Worm (Caenorhabditis elegans) whole organism, early embryonic: ENCODE data around the gene B0524.3.

Experiments
- B0310.2 ChIP-seq: sonication (generic microtip); optimal IDR thresholded peaks from 2 replicates; lab custom pipeline; 2016; ENCODE audit warnings: mild to moderate bottlenecking, missing genetic modification characterization, missing compliant biosample characterization
- F13C5.2 ChIP-seq: sonication (generic microtip); optimal IDR thresholded peaks from 2 replicates; lab custom pipeline; 2017; ENCODE audit warnings: mild to moderate bottlenecking, missing genetic modification characterization, inconsistent platforms, missing compliant biosample characterization
- aly-1 ChIP-seq: sonication (generic microtip); optimal IDR thresholded peaks from 2 replicates; lab custom pipeline; 2016; ENCODE audit warnings: missing genetic modification characterization, missing compliant biosample characterization
- ama-1 ChIP-seq: fragments of 150-350 bp; optimal IDR thresholded peaks from 2 replicates; lab custom pipeline; 2014
- ceh-13 ChIP-seq: fragments of 200-800 bp; sonication (Bioruptor generic); optimal IDR thresholded peaks from 2 replicates; lab custom pipeline; 2018; ENCODE audit warnings: mild to moderate bottlenecking, missing genetic modification characterization, missing compliant biosample characterization
- ceh-36 ChIP-seq: sonication (generic microtip); optimal IDR thresholded peaks from 2 replicates; lab custom pipeline; 2016; ENCODE audit warnings: missing genetic modification characterization, inconsistent platforms, missing compliant biosample characterization
- ets-7 ChIP-seq: sonication (generic microtip); optimal IDR thresholded peaks from 2 replicates; lab custom pipeline; 2016; ENCODE audit warnings: missing genotype, missing genetic modification characterization, missing compliant biosample characterization
- flt-1 ChIP-seq: fragments of 200-800 bp; sonication (Bioruptor generic); IDR thresholded peaks from 2 replicates; pipeline ENCODE4 v1.3.6; 2022; ENCODE audit warnings: missing genetic modification characterization, missing compliant biosample characterization
- hmbx-1 ChIP-seq: sonication (generic microtip); optimal IDR thresholded peaks from 2 replicates; lab custom pipeline; 2016; ENCODE audit warnings: mild to moderate bottlenecking, missing genetic modification characterization, missing compliant biosample characterization
- hmg-4 ChIP-seq: fragments of 200-800 bp; sonication (Bioruptor generic); optimal IDR thresholded peaks from 2 replicates; lab custom pipeline; 2018; ENCODE audit warnings: mild to moderate bottlenecking, missing genetic modification characterization, missing compliant biosample characterization
- hnd-1 ChIP-seq: sonication (generic microtip); optimal IDR thresholded peaks from 2 replicates; lab custom pipeline; 2016; ENCODE audit warnings: missing genetic modification characterization, missing compliant biosample characterization
- pes-1 ChIP-seq: fragments of 200-800 bp; sonication (Bioruptor generic); IDR thresholded peaks from 2 replicates; pipeline ENCODE4 v1.3.6; 2022; ENCODE audit warnings: missing genetic modification reagents, missing genetic modification characterization, missing compliant biosample characterization
- scrt-1 ChIP-seq: fragments of 200-800 bp; sonication (Bioruptor generic); IDR thresholded peaks from 2 replicates; pipeline ENCODE4 v1.3.6; 2022; ENCODE audit warnings: missing genetic modification characterization, missing compliant biosample characterization
- sea-1 ChIP-seq: fragments of 200-800 bp; sonication (Bioruptor generic); conservative IDR thresholded peaks from 2 replicates; pipeline ENCODE4 v1.3.6; 2022; ENCODE audit warnings: missing genetic modification characterization, missing compliant biosample characterization
- tbx-11 ChIP-seq: fragments of 200-800 bp; sonication (Bioruptor generic); IDR thresholded peaks from 2 replicates; pipeline ENCODE4 v1.3.6; 2022; ENCODE audit warnings: missing genetic modification characterization, missing compliant biosample characterization
- tbx-37 ChIP-seq: fragments of 200-800 bp; sonication (Bioruptor generic); conservative IDR thresholded peaks from 2 replicates; pipeline ENCODE4 v1.3.6; 2022; ENCODE audit warnings: missing genetic modification reagents, missing genetic modification characterization, missing compliant biosample characterization
- tra-4 ChIP-seq: sonication (generic microtip); optimal IDR thresholded peaks from 2 replicates; lab custom pipeline; 2017; ENCODE audit warnings: missing genetic modification characterization, missing compliant biosample characterization

B0524.3 gene

DNA sequence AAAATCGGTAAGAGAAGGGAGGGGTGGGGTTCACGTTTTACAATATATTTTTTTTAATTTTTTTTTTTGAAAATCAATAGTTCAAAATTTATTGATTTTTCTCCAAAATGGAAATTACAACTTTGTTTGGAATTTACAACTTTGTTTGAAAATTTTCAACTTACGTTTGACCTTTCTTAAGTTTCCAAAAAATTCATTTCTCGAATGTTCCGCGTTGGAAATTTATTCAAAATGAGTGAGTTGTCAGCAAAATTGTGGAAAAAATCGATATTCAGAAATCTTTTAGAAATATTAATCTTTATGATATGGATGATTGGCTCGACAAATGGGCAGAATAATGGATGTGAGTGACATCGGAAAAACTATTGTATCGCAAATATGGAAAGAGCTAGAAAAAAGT is at the start of gene B0524.3:
Gene B0524.3, plus strand, starts transcription at position 301 of the 400 bp plus-strand sequence.
- TF ChIP-seq aly-1 (tag; lab: Kevin White, UChicago) (no peak), flt-1 (GFP tag; lab: Robert Waterston, UW) (no peak), pes-1 (GFP tag; lab: Robert Waterston, UW) (no peak), ceh-13 (GFP tag; lab: Kevin White, UChicago) (no peak), hnd-1 (tag; lab: Kevin White, UChicago) (no peak), F13C5.2 (tag; lab: Kevin White, UChicago) (no peak), ceh-36 (tag; lab: Kevin White, UChicago) (no peak), tra-4 (tag; lab: Kevin White, UChicago) (no peak), ets-7 (tag; lab: Kevin White, UChicago) (no peak), hmg-4 (no peak), scrt-1 (GFP tag; lab: Robert Waterston, UW) (no peak), sea-1 (GFP tag; lab: Robert Waterston, UW) (no peak)

DNA sequence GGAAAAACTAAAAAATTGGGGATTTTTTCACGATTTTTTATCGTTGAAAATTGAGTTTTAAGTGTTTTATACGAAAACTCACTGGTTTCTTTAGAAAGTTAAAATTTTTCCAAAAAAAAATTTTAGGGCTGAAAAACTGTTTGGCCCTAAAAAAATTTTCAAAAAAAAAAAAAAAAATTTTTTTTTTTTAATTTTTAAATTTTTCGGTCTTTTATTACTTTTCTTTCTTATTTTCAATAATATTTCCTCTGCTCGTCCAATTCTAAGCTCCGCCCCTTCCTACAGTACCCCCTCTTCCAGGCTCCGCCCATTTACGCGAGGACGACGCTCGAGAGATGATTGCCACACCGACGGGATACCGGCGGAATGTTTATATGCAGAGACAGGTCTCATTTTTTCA is 38.7 kb upstream of the B0524.3 start, which contains the start of gene pqn-82:
Gene pqn-82, plus strand, starts transcription at position 301 of the 400 bp plus-strand sequence.
- TF ChIP-seq scrt-1 (GFP tag; lab: Robert Waterston, UW) (no peak), sea-1 (GFP tag; lab: Robert Waterston, UW) (no peak), tbx-11 (no peak), F13C5.2 (tag; lab: Kevin White, UChicago) (no peak), tbx-37 (GFP tag; lab: Robert Waterston, UW) (no peak), tra-4 (tag; lab: Kevin White, UChicago) (no peak), ama-1 (no peak), aly-1 (tag; lab: Kevin White, UChicago) (no peak)

- TF ChIP-seq ceh-13 (GFP tag; lab: Kevin White, UChicago) (no peak), tbx-37 (GFP tag; lab: Robert Waterston, UW) (no peak), tbx-11 (no peak), ets-7 (tag; lab: Kevin White, UChicago) (no peak), hnd-1 (tag; lab: Kevin White, UChicago) (no peak), scrt-1 (GFP tag; lab: Robert Waterston, UW) (no peak), sea-1 (GFP tag; lab: Robert Waterston, UW) (no peak), pes-1 (GFP tag; lab: Robert Waterston, UW) (no peak), B0310.2 (no peak), hmg-4 (no peak), F13C5.2 (tag; lab: Kevin White, UChicago) (no peak), aly-1 (tag; lab: Kevin White, UChicago) (no peak)
Observed at ce11 chrIII:1852126-1852717, 35.2 kb upstream of the B0524.3 start.

ce11 chrIII:1853944-1854343 is 33.5 kb upstream of the B0524.3 start:
- no peak for TF ChIP-seq pes-1 (GFP tag; lab: Robert Waterston, UW)
- TF ChIP-seq flt-1 (GFP tag; lab: Robert Waterston, UW), result no peak
- no peak for TF ChIP-seq ets-7 (tag; lab: Kevin White, UChicago)
- no peak for TF ChIP-seq tbx-37 (GFP tag; lab: Robert Waterston, UW)
- no peak for TF ChIP-seq hmbx-1 (tag; lab: Kevin White, UChicago)
- no peak for TF ChIP-seq F13C5.2 (tag; lab: Kevin White, UChicago)
- TF ChIP-seq tbx-11, result no peak
- TF ChIP-seq sea-1 (GFP tag; lab: Robert Waterston, UW), result no peak
- no peak for TF ChIP-seq ama-1
- no peak for TF ChIP-seq scrt-1 (GFP tag; lab: Robert Waterston, UW)
- TF ChIP-seq hmg-4, result no peak
- no peak for TF ChIP-seq hnd-1 (tag; lab: Kevin White, UChicago)
- no peak for TF ChIP-seq B0310.2
- no peak for TF ChIP-seq tra-4 (tag; lab: Kevin White, UChicago)
- TF ChIP-seq ceh-36 (tag; lab: Kevin White, UChicago), result no peak
- TF ChIP-seq ceh-13 (GFP tag; lab: Kevin White, UChicago), result no peak
- TF ChIP-seq aly-1 (tag; lab: Kevin White, UChicago), result no peak

DNA sequence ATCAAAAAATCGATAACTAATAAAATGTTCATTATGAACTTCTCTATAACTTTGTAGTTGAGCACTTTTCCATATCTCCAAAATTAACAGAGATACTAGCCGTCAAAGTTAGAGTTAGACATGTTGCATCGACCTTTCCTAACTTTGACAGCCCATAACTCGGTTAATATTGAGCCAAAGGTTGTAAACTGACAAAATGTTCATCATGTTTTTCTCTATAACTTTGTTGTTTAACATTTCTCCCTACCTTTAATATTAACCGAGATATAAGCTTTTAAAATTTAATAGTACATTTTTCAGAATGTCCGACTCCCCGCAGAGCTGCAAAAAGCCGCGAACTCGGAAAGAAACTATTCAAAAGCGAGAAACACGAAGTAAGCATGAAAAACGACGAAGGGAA is 32.4 kb upstream of the B0524.3 start, which contains the start of gene hlh-33:
Gene hlh-33, plus strand, starts transcription at position 301 of the 400 bp plus-strand sequence.
- no peak for TF ChIP-seq flt-1 (GFP tag; lab: Robert Waterston, UW)
- no peak for TF ChIP-seq ceh-36 (tag; lab: Kevin White, UChicago)
- no peak for TF ChIP-seq ets-7 (tag; lab: Kevin White, UChicago)
- no peak for TF ChIP-seq tra-4 (tag; lab: Kevin White, UChicago)
- no peak for TF ChIP-seq hnd-1 (tag; lab: Kevin White, UChicago)
- no peak for TF ChIP-seq F13C5.2 (tag; lab: Kevin White, UChicago)
- no peak for TF ChIP-seq tbx-37 (GFP tag; lab: Robert Waterston, UW)
- TF ChIP-seq hmg-4, result no peak
- TF ChIP-seq scrt-1 (GFP tag; lab: Robert Waterston, UW), result no peak

DNA sequence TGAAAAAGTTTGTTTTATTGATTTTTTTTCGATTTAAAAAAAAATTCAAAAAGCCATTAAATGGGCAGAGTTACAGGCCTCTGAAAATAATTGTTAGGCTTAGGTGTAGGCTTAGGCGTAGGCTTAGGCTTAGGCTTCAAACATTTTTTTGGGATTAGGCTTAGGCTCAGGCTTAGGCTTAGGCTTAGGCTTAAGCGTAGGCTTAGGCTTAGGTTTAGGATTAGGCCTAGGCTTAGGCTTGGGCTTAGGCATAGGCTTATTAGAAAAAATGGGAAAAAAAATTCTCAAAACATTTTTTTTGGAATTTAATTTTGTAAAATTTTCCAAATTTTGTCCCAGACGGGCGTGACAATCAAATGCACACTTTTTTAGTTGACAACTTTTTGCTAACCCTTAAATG is 31.3 kb upstream of the B0524.3 start:
- TF ChIP-seq B0310.2 (no peak), ceh-36 (tag; lab: Kevin White, UChicago) (peak; percentile 83)

- TF ChIP-seq B0310.2, result no peak
- no peak for TF ChIP-seq hmbx-1 (tag; lab: Kevin White, UChicago)
- TF ChIP-seq scrt-1 (GFP tag; lab: Robert Waterston, UW), result no peak
- TF ChIP-seq tbx-37 (GFP tag; lab: Robert Waterston, UW), result no peak
- no peak for TF ChIP-seq ama-1
- TF ChIP-seq tbx-11, result no peak
- TF ChIP-seq aly-1 (tag; lab: Kevin White, UChicago), result no peak
- no peak for TF ChIP-seq hmg-4
- no peak for TF ChIP-seq hnd-1 (tag; lab: Kevin White, UChicago)
Observed at ce11 chrIII:1856679-1857078, 30.8 kb upstream of the B0524.3 start.
